Worm (Caenorhabditis elegans) whole organism, L3 larva: Measurements from ENCODE around the gene F55A4.7.

ENCODE experiments used
- R02D3.7 ChIP-seq: fragments of 150-350 bp; optimal IDR thresholded peaks from 2 replicates; lab custom pipeline; 2014; ENCODE audit warnings: missing biosample characterization, missing genetic modification characterization
- aly-2 ChIP-seq: fragments of 150-350 bp; optimal IDR thresholded peaks from 2 replicates; lab custom pipeline; 2014; ENCODE audit warnings: missing biosample characterization, missing genetic modification characterization
- ama-1 ChIP-seq: fragments of 150-350 bp; optimal IDR thresholded peaks from 2 replicates; lab custom pipeline; 2018
- ceh-16 ChIP-seq: sonication (generic microtip); optimal IDR thresholded peaks from 2 replicates; lab custom pipeline; 2017; ENCODE audit warnings: missing biosample characterization, missing genetic modification characterization
- ceh-28 ChIP-seq: fragments of 150-350 bp; optimal IDR thresholded peaks from 2 replicates; lab custom pipeline; 2014; ENCODE audit warnings: missing biosample characterization, missing genetic modification reagents, missing genetic modification characterization
- ceh-82 ChIP-seq: fragments of 150-350 bp; optimal IDR thresholded peaks from 2 replicates; lab custom pipeline; 2014; ENCODE audit warnings: missing biosample characterization, missing genetic modification characterization
- daf-12 ChIP-seq: fragments of 150-350 bp; optimal IDR thresholded peaks from 2 replicates; lab custom pipeline; 2014; ENCODE audit warnings: missing biosample characterization, missing genetic modification reagents, missing genetic modification characterization
- egl-27 ChIP-seq: sonication (generic microtip); optimal IDR thresholded peaks from 4 replicates; lab custom pipeline; 2017; ENCODE audit warnings: missing biosample characterization, missing genetic modification reagents, missing genetic modification characterization
- egl-5 ChIP-seq: fragments of 150-350 bp; optimal IDR thresholded peaks from 2 replicates; lab custom pipeline; 2017; ENCODE audit warnings: missing biosample characterization, missing genetic modification reagents, missing genetic modification characterization, inconsistent platforms
- elt-1 ChIP-seq: fragments of 150-350 bp; optimal IDR thresholded peaks from 2 replicates; lab custom pipeline; 2014; ENCODE audit warnings: missing biosample characterization, missing genetic modification characterization
- elt-2 ChIP-seq: sonication (generic microtip); optimal IDR thresholded peaks from 2 replicates; lab custom pipeline; 2016; ENCODE audit warnings: missing genetic modification reagents, mild to moderate bottlenecking, missing genetic modification characterization, missing compliant biosample characterization
- fkh-10 ChIP-seq: sonication (generic microtip); optimal IDR thresholded peaks from 2 replicates; lab custom pipeline; 2017; ENCODE audit warnings: missing biosample characterization, missing genetic modification reagents, missing genetic modification characterization
- fkh-2 ChIP-seq: fragments of 150-350 bp; optimal IDR thresholded peaks from 2 replicates; lab custom pipeline; 2014; ENCODE audit warnings: missing biosample characterization, missing genetic modification reagents, missing genetic modification characterization
- fos-1 ChIP-seq: fragments of 150-350 bp; optimal IDR thresholded peaks from 2 replicates; lab custom pipeline; 2014; ENCODE audit warnings: missing biosample characterization, missing genetic modification characterization
- hmg-11 ChIP-seq: sonication (generic microtip); optimal IDR thresholded peaks from 2 replicates; lab custom pipeline; 2016; ENCODE audit warnings: missing genetic modification characterization, missing compliant biosample characterization
- jun-1 ChIP-seq: fragments of 150-350 bp; optimal IDR thresholded peaks from 2 replicates; lab custom pipeline; 2014; ENCODE audit warnings: missing biosample characterization, missing genetic modification reagents, missing genetic modification characterization
- lin-15B ChIP-seq: fragments of 150-350 bp; optimal IDR thresholded peaks from 2 replicates; lab custom pipeline; 2014; ENCODE audit warnings: missing biosample characterization, missing genetic modification characterization
- lin-39 ChIP-seq: fragments of 150-350 bp; optimal IDR thresholded peaks from 2 replicates; lab custom pipeline; 2018; ENCODE audit warnings: missing biosample characterization, missing genetic modification reagents, missing genetic modification characterization
- lsy-12 ChIP-seq: sonication (generic microtip); optimal IDR thresholded peaks from 2 replicates; lab custom pipeline; 2016; ENCODE audit warnings: mild to moderate bottlenecking, missing genetic modification characterization, missing compliant biosample characterization
- mdl-1 ChIP-seq: fragments of 150-350 bp; optimal IDR thresholded peaks from 2 replicates; lab custom pipeline; 2014; ENCODE audit warnings: missing biosample characterization, missing genetic modification characterization
- mml-1 ChIP-seq: fragments of 150-350 bp; sonication (generic microtip); optimal IDR thresholded peaks from 3 replicates; lab custom pipeline; 2014; ENCODE audit warnings: missing biosample characterization, missing genetic modification characterization
- nhr-12 ChIP-seq: fragments of 150-350 bp; optimal IDR thresholded peaks from 2 replicates; lab custom pipeline; 2014; ENCODE audit warnings: missing biosample characterization, missing genetic modification characterization
- nhr-23 ChIP-seq: fragments of 150-350 bp; optimal IDR thresholded peaks from 2 replicates; lab custom pipeline; 2014; ENCODE audit warnings: missing biosample characterization, missing genetic modification reagents, missing genetic modification characterization
- nhr-25 ChIP-seq: sonication (generic microtip); optimal IDR thresholded peaks from 2 replicates; lab custom pipeline; 2017; ENCODE audit warnings: missing biosample characterization, missing genetic modification characterization
- nhr-28 ChIP-seq: fragments of 150-350 bp; optimal IDR thresholded peaks from 2 replicates; lab custom pipeline; 2014; ENCODE audit warnings: missing biosample characterization, missing genetic modification characterization
- nhr-43 ChIP-seq: sonication (generic microtip); optimal IDR thresholded peaks from 2 replicates; lab custom pipeline; 2016; ENCODE audit warnings: mild to moderate bottlenecking, missing genetic modification characterization, missing compliant biosample characterization; ENCODE audit not compliant: poor library complexity, severe bottlenecking
- nhr-67 ChIP-seq: fragments of 150-350 bp; optimal IDR thresholded peaks from 2 replicates; lab custom pipeline; 2014; ENCODE audit warnings: missing biosample characterization, missing genetic modification characterization
- nhr-76 ChIP-seq: fragments of 150-350 bp; sonication (generic microtip); optimal IDR thresholded peaks from 5 replicates; lab custom pipeline; 2014; ENCODE audit warnings: missing biosample characterization, missing genetic modification characterization
- nhr-77 ChIP-seq: fragments of 150-350 bp; optimal IDR thresholded peaks from 2 replicates; lab custom pipeline; 2014; ENCODE audit warnings: missing biosample characterization, missing genetic modification characterization
- pqm-1 ChIP-seq: fragments of 150-350 bp; optimal IDR thresholded peaks from 2 replicates; lab custom pipeline; 2017; ENCODE audit warnings: missing biosample characterization, missing genetic modification characterization, inconsistent platforms
- sea-2 ChIP-seq: fragments of 150-350 bp; sonication (generic microtip); optimal IDR thresholded peaks from 4 replicates; lab custom pipeline; 2014; ENCODE audit warnings: missing biosample characterization, missing genetic modification reagents, missing genetic modification characterization
- snpc-4 ChIP-seq: fragments of 150-350 bp; optimal IDR thresholded peaks from 2 replicates; lab custom pipeline; 2014; ENCODE audit warnings: missing biosample characterization, missing genetic modification characterization
- tbx-2 ChIP-seq: sonication (generic microtip); optimal IDR thresholded peaks from 2 replicates; lab custom pipeline; 2016; ENCODE audit warnings: mild to moderate bottlenecking, missing genetic modification characterization, missing compliant biosample characterization
- unc-39 ChIP-seq: sonication (generic microtip); optimal IDR thresholded peaks from 4 replicates; lab custom pipeline; 2017; ENCODE audit warnings: missing biosample characterization, missing genetic modification characterization
- unc-62 ChIP-seq: fragments of 150-350 bp; sonication (generic microtip); optimal IDR thresholded peaks from 4 replicates; lab custom pipeline; 2014; ENCODE audit warnings: missing biosample characterization, missing genetic modification reagents, missing genetic modification characterization
- ztf-11 ChIP-seq: fragments of 150-350 bp; optimal IDR thresholded peaks from 2 replicates; lab custom pipeline; 2014; ENCODE audit warnings: missing biosample characterization, missing genetic modification characterization
- ztf-4 ChIP-seq: fragments of 150-350 bp; optimal IDR thresholded peaks from 2 replicates; lab custom pipeline; 2014; ENCODE audit warnings: missing biosample characterization, missing genetic modification characterization

The F55A4.7 gene

ce11 chrX:1030867-1031266, 7.4 kb downstream of the F55A4.7 start:
- TF ChIP-seq aly-2 (tag; lab: Kevin White, UChicago): no peak
- no peak for TF ChIP-seq fos-1
- TF ChIP-seq sea-2: no peak
- no peak for TF ChIP-seq snpc-4 (tag; lab: Kevin White, UChicago)
- no peak for TF ChIP-seq ceh-28 (tag; lab: Kevin White, UChicago)

DNA sequence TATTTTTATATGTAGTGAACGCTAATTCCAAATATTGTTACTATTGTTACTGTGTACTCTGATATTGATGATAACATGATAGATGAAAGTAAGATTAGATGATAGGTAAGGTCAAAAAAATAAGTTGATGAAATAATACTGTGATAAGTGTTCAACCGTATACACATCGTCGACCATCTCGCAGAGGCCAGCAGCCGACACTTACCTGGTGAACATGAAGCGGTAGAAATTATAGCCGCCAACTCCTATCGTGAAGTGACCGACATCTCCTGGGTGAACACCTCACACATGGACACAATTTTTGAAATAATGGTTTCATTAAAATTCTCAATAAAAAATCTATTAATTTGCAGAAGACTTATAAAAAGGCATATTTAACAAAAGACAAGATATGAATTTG, 10.9 kb downstream of the F55A4.7 start:
- TF ChIP-seq hmg-11 (tag; lab: Kevin White, UChicago) (no peak), nhr-67 (tag; lab: Kevin White, UChicago) (no peak), mml-1 (tag; lab: Kevin White, UChicago) (no peak), elt-2 (no peak), nhr-23 (tag; lab: Kevin White, UChicago) (no peak)

- no peak for TF ChIP-seq egl-5
- TF ChIP-seq nhr-12 (tag; lab: Kevin White, UChicago): no peak
- TF ChIP-seq nhr-25: peak; percentile 72
- TF ChIP-seq ceh-82: no peak
- no peak for TF ChIP-seq ama-1 (lab: Kevin White, UChicago)
- no peak for TF ChIP-seq jun-1 (tag; lab: Kevin White, UChicago)
- TF ChIP-seq hmg-11 (tag; lab: Kevin White, UChicago): no peak
- TF ChIP-seq pqm-1 (tag; lab: Kevin White, UChicago): no peak
- TF ChIP-seq nhr-23 (tag; lab: Kevin White, UChicago): peak; percentile 21
- no peak for TF ChIP-seq daf-12 (tag; lab: Kevin White, UChicago)
- TF ChIP-seq nhr-43 (tag; lab: Kevin White, UChicago): peak; percentile 57
- TF ChIP-seq, all 47 proteins: peak for 3
These were observed 11.5 kb downstream of the F55A4.7 start for ce11 chrX:1026722-1027121.

- no peak for TF ChIP-seq nhr-43 (tag; lab: Kevin White, UChicago)
- no peak for TF ChIP-seq fkh-10 (GFP tag; lab: Kevin White, UChicago)
- TF ChIP-seq ztf-11: no peak
- no peak for TF ChIP-seq lsy-12 (tag; lab: Kevin White, UChicago)
- no peak for TF ChIP-seq R02D3.7 (tag; lab: Kevin White, UChicago)
- no peak for TF ChIP-seq ceh-16 (tag; lab: Kevin White, UChicago)
- TF ChIP-seq nhr-12 (tag; lab: Kevin White, UChicago): no peak
- TF ChIP-seq mml-1 (tag; lab: Kevin White, UChicago): no peak
- TF ChIP-seq egl-27 (tag; lab: Kevin White, UChicago): no peak
- TF ChIP-seq fos-1: no peak
- TF ChIP-seq jun-1 (tag; lab: Kevin White, UChicago): no peak
- TF ChIP-seq mdl-1 (tag; lab: Kevin White, UChicago): no peak
- TF ChIP-seq nhr-28: no peak
- TF ChIP-seq nhr-23 (tag; lab: Kevin White, UChicago): no peak
- TF ChIP-seq, all 47 proteins: peak for 0
These were observed 13.2 kb downstream of the F55A4.7 start, which contains the start of gene F55A4.3 for ce11 chrX:1025010-1025409. F55A4.3 (minus strand) TSS chrX:1025110.

DNA sequence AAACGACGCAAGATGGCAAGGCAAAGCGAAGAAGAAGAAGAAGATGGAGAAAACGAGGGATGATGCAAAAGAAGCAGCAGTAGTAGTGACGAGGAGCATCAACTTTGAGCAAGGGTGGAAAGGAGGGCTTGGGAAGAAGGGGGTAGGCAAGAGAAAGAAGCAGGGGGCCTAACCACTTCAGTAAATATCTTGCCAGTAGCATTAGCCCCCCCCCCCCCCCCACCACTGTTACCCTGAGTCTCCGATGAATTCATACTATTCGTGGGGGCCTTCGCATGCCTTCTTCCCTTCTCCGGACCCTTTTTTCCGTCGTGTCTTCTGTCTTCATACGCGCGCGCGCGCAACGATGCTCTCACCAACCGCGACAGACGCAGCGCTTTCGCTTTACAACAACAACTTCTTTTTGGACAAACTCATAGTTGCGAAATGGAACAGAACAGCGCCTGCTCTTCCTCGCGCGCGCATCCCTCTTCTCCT, 16.4 kb downstream of the F55A4.7 start:
- no peak for TF ChIP-seq nhr-28
- TF ChIP-seq ztf-4 (tag; lab: Kevin White, UChicago): no peak
- TF ChIP-seq unc-62 (GFP tag; lab: Kevin White, UChicago): no peak
- no peak for TF ChIP-seq jun-1 (tag; lab: Kevin White, UChicago)
- peak; percentile 89 for TF ChIP-seq lin-39 (tag; lab: Kevin White, UChicago)
- TF ChIP-seq nhr-67 (tag; lab: Kevin White, UChicago): no peak
- no peak for TF ChIP-seq fkh-2 (tag; lab: Kevin White, UChicago)
- no peak for TF ChIP-seq ceh-16 (tag; lab: Kevin White, UChicago)
- TF ChIP-seq mdl-1 (tag; lab: Kevin White, UChicago): no peak
- TF ChIP-seq fkh-10 (GFP tag; lab: Kevin White, UChicago): peak; percentile 1
- TF ChIP-seq nhr-77 (tag; lab: Kevin White, UChicago): no peak
- no peak for TF ChIP-seq R02D3.7 (tag; lab: Kevin White, UChicago)
- TF ChIP-seq tbx-2 (tag; lab: Kevin White, UChicago): no peak
- TF ChIP-seq unc-39 (tag; lab: Kevin White, UChicago): no peak
- TF ChIP-seq snpc-4 (tag; lab: Kevin White, UChicago): no peak
- no peak for TF ChIP-seq nhr-76 (tag; lab: Kevin White, UChicago)
- TF ChIP-seq elt-1 (tag; lab: Kevin White, UChicago): no peak
- peak; percentile 7 for TF ChIP-seq lin-15B (tag; lab: Kevin White, UChicago)
- no peak for TF ChIP-seq nhr-12 (tag; lab: Kevin White, UChicago)
- TF ChIP-seq hmg-11 (tag; lab: Kevin White, UChicago): peak; percentile 66
- TF ChIP-seq, all 47 proteins: peak for 4
